Worm (Caenorhabditis elegans) whole organism, mixed stage, embryonic: ENCODE results near the gene amx-1.
A peak's percentile ranks its signal among the peaks of the same experiment; 100 is the strongest.

Experiments
- blmp-1 ChIP-seq: fragments of 150-350 bp; optimal IDR thresholded peaks from 2 replicates; lab custom pipeline; 2014; ENCODE audit warnings: missing biosample characterization, missing genetic modification characterization
- lsy-2 ChIP-seq: fragments of 150-350 bp; optimal IDR thresholded peaks from 2 replicates; lab custom pipeline; 2014; ENCODE audit warnings: missing biosample characterization, missing genetic modification characterization
- mep-1 ChIP-seq: fragments of 150-350 bp; optimal IDR thresholded peaks from 2 replicates; lab custom pipeline; 2017; ENCODE audit warnings: missing biosample characterization, missing genetic modification reagents, missing genetic modification characterization, inconsistent platforms
- nhr-2 ChIP-seq: fragments of 150-350 bp; optimal IDR thresholded peaks from 2 replicates; lab custom pipeline; 2014; ENCODE audit warnings: missing biosample characterization, missing genetic modification characterization
- nhr-76 ChIP-seq: sonication (generic microtip); optimal IDR thresholded peaks from 2 replicates; lab custom pipeline; 2017; ENCODE audit warnings: missing biosample characterization, missing genetic modification characterization
- snpc-4 ChIP-seq: fragments of 150-350 bp; optimal IDR thresholded peaks from 2 replicates; lab custom pipeline; 2014; ENCODE audit warnings: missing biosample characterization, missing genetic modification characterization
- unc-62 ChIP-seq: fragments of 150-350 bp; optimal IDR thresholded peaks from 2 replicates; lab custom pipeline; 2014; ENCODE audit warnings: missing biosample characterization, missing genetic modification reagents, missing genetic modification characterization
- ztf-11 ChIP-seq: fragments of 150-350 bp; optimal IDR thresholded peaks from 2 replicates; lab custom pipeline; 2014; ENCODE audit warnings: missing biosample characterization, missing genetic modification characterization

DNA sequence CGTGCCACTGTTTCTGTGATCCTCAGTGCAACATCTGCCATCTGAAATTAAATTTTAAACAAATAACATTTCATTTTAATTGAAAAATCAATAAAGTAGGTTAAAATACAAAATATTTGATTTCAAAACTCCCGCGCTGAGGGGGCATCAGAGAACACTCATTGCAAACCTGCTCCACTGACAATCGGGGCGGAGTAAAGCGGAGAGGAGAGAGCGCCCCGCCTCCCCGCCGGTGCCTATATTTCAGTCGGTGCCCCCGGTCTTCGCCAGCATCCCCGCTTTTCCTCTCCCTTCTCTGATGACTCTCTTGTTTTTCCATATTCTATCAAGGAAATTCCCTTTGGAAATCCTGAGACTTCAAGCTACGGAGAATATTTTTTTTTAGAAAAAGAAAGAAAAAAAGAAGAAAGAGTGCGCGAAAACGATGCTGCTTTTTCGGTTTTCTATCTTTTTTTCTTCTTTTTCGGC is 40.7 kb downstream of the amx-1 start, which contains the start of gene brc-1:
- peak; percentile 83 for TF ChIP-seq mep-1 (tag; lab: Kevin White, UChicago)
- no peak for TF ChIP-seq nhr-76 (tag; lab: Kevin White, UChicago)
- no peak for TF ChIP-seq blmp-1 (tag; lab: Kevin White, UChicago)
- TF ChIP-seq unc-62 (GFP tag; lab: Kevin White, UChicago), result peak; percentile 6
- no peak for TF ChIP-seq snpc-4 (tag; lab: Kevin White, UChicago)
- TF ChIP-seq nhr-2, result no peak
- no peak for TF ChIP-seq ztf-11 (tag; lab: Kevin White, UChicago)
- peak; percentile 90 for TF ChIP-seq lsy-2 (tag; lab: Kevin White, UChicago)
